Fruit fly (Drosophila melanogaster): ENCODE measurements around the gene Elys.

Elys gene

DNA sequence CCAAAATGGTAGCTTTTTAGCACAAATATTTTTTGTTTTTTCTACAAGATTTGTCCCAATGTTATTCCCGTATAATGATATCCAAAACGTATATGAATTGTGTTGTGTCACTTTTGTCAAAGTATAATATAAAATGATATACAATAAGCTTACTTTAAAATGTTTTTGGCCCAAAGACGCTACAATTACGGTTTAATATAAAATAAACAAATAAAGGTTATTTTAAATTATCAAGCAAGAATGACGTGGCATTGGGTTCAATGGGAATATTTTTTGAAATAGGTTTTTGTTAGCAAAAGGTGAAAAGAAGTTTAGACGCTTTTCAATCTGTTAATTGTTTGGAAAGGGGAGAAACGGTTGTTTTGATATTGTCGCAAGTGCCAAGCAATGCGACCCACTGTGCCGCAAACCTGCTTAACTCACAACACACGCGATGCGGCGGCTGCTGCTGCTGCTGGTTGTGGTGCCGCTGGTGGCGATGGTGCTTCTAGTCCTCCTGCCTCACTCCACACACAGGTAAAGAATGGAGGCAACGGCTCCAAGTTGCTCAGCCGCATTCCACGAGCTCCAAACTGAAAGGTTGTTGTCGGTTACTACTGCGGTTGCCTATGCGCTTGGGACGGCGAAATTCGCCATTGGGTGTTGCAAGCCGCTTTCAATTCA is 11.2 kb downstream of the Elys start (continued):
- TF ChIP-seq CG1832 (GFP tag; optimal IDR thresholded peaks at IDR 0.05) (no peak), CG14710 (tag; optimal IDR thresholded peaks at IDR 0.05) (peak; percentile 43), exex (tag; optimal IDR thresholded peaks at IDR 0.05) (no peak), fru (optimal IDR thresholded peaks at IDR 0.05) (no peak), Dll (GFP tag; IDR thresholded peaks at IDR 0.05; ENCODE audit: partially characterized antibody) (no peak), trem (tag; optimal IDR thresholded peaks at IDR 0.05) (peak; percentile 17), HLH4C (GFP tag; IDR thresholded peaks at IDR 0.05; ENCODE audit: partially characterized antibody) (no peak), BEAF-32 (GFP tag; optimal IDR thresholded peaks at IDR 0.05) (no peak), hb (GFP tag; IDR thresholded peaks at IDR 0.05; ENCODE audit: partially characterized antibody) (no peak), grau (tag; optimal IDR thresholded peaks at IDR 0.05) (peak; percentile 66), chm (GFP tag; IDR thresholded peaks at IDR 0.05) (no peak), CG18599 (GFP tag; optimal IDR thresholded peaks at IDR 0.05) (peak; percentile 52), crol (GFP tag; IDR thresholded peaks at IDR 0.05) (no peak), NFAT (GFP tag; IDR thresholded peaks at IDR 0.05) (no peak), aop (GFP tag; IDR thresholded peaks at IDR 0.05) (no peak), CG16815 (GFP tag; optimal IDR thresholded peaks at IDR 0.05) (peak; percentile 61), cato (GFP tag; optimal IDR thresholded peaks at IDR 0.05; ENCODE audit: borderline replicate concordance) (peak; percentile 29)

DNA sequence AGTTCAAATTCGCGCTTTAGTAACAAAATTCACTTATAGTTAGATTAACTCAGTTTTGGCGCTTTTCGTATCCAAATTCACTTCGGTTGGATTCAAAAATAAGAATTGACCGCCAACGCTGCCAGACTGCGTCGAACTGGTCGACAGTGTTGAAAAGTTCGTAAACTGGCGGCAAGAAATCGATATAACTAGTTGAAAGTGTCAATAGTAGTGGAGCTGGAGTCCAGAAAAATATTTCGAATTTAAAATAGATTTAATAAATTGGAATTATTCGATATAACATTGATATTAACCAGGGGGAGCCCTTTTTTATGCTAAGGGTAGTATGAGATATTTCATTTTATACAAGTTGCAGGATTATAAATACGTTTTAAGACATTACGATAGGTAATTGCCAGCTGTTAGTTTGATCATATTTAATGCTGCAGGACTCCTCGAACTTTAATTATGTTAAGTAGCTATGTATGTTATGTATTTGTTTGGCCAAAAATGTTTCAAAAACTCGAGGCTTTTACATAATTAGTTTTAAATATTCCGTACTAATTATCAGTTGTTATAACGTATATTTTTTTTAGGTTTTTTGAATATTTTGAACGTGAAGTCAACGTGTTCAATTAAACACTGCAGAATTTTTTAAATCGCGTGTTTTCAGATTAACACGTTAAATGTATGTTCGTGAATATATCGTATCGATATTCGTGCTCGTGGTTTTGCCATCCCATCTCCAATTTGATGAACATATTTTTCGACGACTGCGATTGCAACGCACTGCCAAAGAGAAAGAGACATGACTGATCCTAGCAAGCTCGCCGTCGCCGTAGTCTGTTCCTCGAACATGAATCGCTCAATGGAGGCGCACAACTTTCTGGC is 12.0 kb downstream of the Elys start, which contains the start of the genes CG14223 and Ssu72:
CG14223 (minus strand) TSS at position 113 of the 870 bp plus-strand sequence.
Ssu72 (plus strand) TSS at position 703 of the 870 bp plus-strand sequence.
- TF ChIP-seq vnd (GFP tag; IDR thresholded peaks at IDR 0.05; ENCODE audit: partially characterized antibody) (peak; percentile 70), ato (GFP tag; IDR thresholded peaks at IDR 0.05; ENCODE audit: partially characterized antibody) (peak; percentile 64), CG3847 (GFP tag; IDR thresholded peaks at IDR 0.05) (peak; percentile 95), sr (GFP tag; IDR thresholded peaks at IDR 0.05) (no peak), trem (tag; optimal IDR thresholded peaks at IDR 0.05) (peak; percentile 6), CG2116 (GFP tag; optimal IDR thresholded peaks at IDR 0.05) (peak; percentile 40), CG30403 (GFP tag; optimal IDR thresholded peaks at IDR 0.05) (peak; percentile 29), knrl (GFP tag; IDR thresholded peaks at IDR 0.05; ENCODE audit: partially characterized antibody) (peak; percentile 78; the same call in 2 of the 3 replicates), CG14710 (tag; optimal IDR thresholded peaks at IDR 0.05) (peak; percentile 31), sens (GFP tag) (peak; percentile 67), CG7745 (tag; optimal IDR thresholded peaks at IDR 0.05) (no peak), slbo (GFP tag; IDR thresholded peaks at IDR 0.05) (peak; percentile 44; the same call in 1 of the 2 replicates), pzg (GFP tag; optimal IDR thresholded peaks at IDR 0.05) (peak; percentile 59), Gug (GFP tag; IDR thresholded peaks at IDR 0.05) (0 out of 4 replicates have a peak, but pooled peaks have one; percentile 13), row (GFP tag; IDR thresholded peaks at IDR 0.05) (peak; percentile 34), CG12391 (tag; optimal IDR thresholded peaks at IDR 0.05) (peak; percentile 3), kni (GFP tag; optimal IDR thresholded peaks at IDR 0.05) (no peak), CG42726 (GFP tag; IDR thresholded peaks at IDR 0.05; ENCODE audit: partially characterized antibody) (peak; percentile 64; the same call in 1 of the 2 replicates), BEAF-32 (GFP tag; optimal IDR thresholded peaks at IDR 0.05) (peak; percentile 73), Sry-δ (GFP tag; optimal IDR thresholded peaks at IDR 0.05) (peak; percentile 78), da (GFP tag; optimal IDR thresholded peaks at IDR 0.05) (no peak), HLH4C (GFP tag; IDR thresholded peaks at IDR 0.05; ENCODE audit: partially characterized antibody) (peak; percentile 57), CG8290 (GFP tag; optimal IDR thresholded peaks at IDR 0.05) (no peak), CG8290 (tag; optimal IDR thresholded peaks at IDR 0.05) (peak in 1 of 2 experiments; percentile 47), CG15514 (GFP tag; optimal IDR thresholded peaks at IDR 0.05) (peak; percentile 13), CG6791 (GFP tag; IDR thresholded peaks at IDR 0.05; ENCODE audit: partially characterized antibody) (peak; percentile 78), chinmo (GFP tag; IDR thresholded peaks at IDR 0.05; ENCODE audit: partially characterized antibody) (0 out of 4 replicates have a peak, but pooled peaks have one; percentile 52), Hmx (GFP tag; optimal IDR thresholded peaks at IDR 0.05) (peak; percentile 12), CG34224 (GFP tag; IDR thresholded peaks at IDR 0.05; ENCODE audit: partially characterized antibody) (peak; percentile 75), gem (tag; optimal IDR thresholded peaks at IDR 0.05) (peak; percentile 13), HmgZ (tag; optimal IDR thresholded peaks at IDR 0.05) (peak; percentile 3), stwl (tag; optimal IDR thresholded peaks at IDR 0.05) (peak; percentile 22)

Data from whole organism, embryonic.